Worm (Caenorhabditis elegans) whole organism, early embryonic: ENCODE measurements around the gene R13A5.11.
A peak's percentile ranks its signal among the peaks of the same experiment; 100 is the strongest.

Experiments used
- B0310.2 ChIP-seq: sonication (generic microtip); optimal IDR thresholded peaks from 2 replicates; lab custom pipeline; 2016; ENCODE audit warnings: mild to moderate bottlenecking, missing genetic modification characterization, missing compliant biosample characterization
- F13C5.2 ChIP-seq: sonication (generic microtip); optimal IDR thresholded peaks from 2 replicates; lab custom pipeline; 2017; ENCODE audit warnings: mild to moderate bottlenecking, missing genetic modification characterization, inconsistent platforms, missing compliant biosample characterization
- aly-1 ChIP-seq: sonication (generic microtip); optimal IDR thresholded peaks from 2 replicates; lab custom pipeline; 2016; ENCODE audit warnings: missing genetic modification characterization, missing compliant biosample characterization
- ama-1 ChIP-seq: fragments of 150-350 bp; optimal IDR thresholded peaks from 2 replicates; lab custom pipeline; 2014
- ceh-36 ChIP-seq: sonication (generic microtip); optimal IDR thresholded peaks from 2 replicates; lab custom pipeline; 2016; ENCODE audit warnings: missing genetic modification characterization, inconsistent platforms, missing compliant biosample characterization
- ets-7 ChIP-seq: sonication (generic microtip); optimal IDR thresholded peaks from 2 replicates; lab custom pipeline; 2016; ENCODE audit warnings: missing genotype, missing genetic modification characterization, missing compliant biosample characterization
- flt-1 ChIP-seq: fragments of 200-800 bp; sonication (Bioruptor generic); IDR thresholded peaks from 2 replicates; pipeline ENCODE4 v1.3.6; 2022; ENCODE audit warnings: missing genetic modification characterization, missing compliant biosample characterization
- hmbx-1 ChIP-seq: sonication (generic microtip); optimal IDR thresholded peaks from 2 replicates; lab custom pipeline; 2016; ENCODE audit warnings: mild to moderate bottlenecking, missing genetic modification characterization, missing compliant biosample characterization
- hmg-4 ChIP-seq: fragments of 200-800 bp; sonication (Bioruptor generic); optimal IDR thresholded peaks from 2 replicates; lab custom pipeline; 2018; ENCODE audit warnings: mild to moderate bottlenecking, missing genetic modification characterization, missing compliant biosample characterization
- hnd-1 ChIP-seq: sonication (generic microtip); optimal IDR thresholded peaks from 2 replicates; lab custom pipeline; 2016; ENCODE audit warnings: missing genetic modification characterization, missing compliant biosample characterization
- pes-1 ChIP-seq: fragments of 200-800 bp; sonication (Bioruptor generic); IDR thresholded peaks from 2 replicates; pipeline ENCODE4 v1.3.6; 2022; ENCODE audit warnings: missing genetic modification reagents, missing genetic modification characterization, missing compliant biosample characterization
- scrt-1 ChIP-seq: fragments of 200-800 bp; sonication (Bioruptor generic); IDR thresholded peaks from 2 replicates; pipeline ENCODE4 v1.3.6; 2022; ENCODE audit warnings: missing genetic modification characterization, missing compliant biosample characterization
- tbx-11 ChIP-seq: fragments of 200-800 bp; sonication (Bioruptor generic); IDR thresholded peaks from 2 replicates; pipeline ENCODE4 v1.3.6; 2022; ENCODE audit warnings: missing genetic modification characterization, missing compliant biosample characterization
- tbx-37 ChIP-seq: fragments of 200-800 bp; sonication (Bioruptor generic); conservative IDR thresholded peaks from 2 replicates; pipeline ENCODE4 v1.3.6; 2022; ENCODE audit warnings: missing genetic modification reagents, missing genetic modification characterization, missing compliant biosample characterization

The R13A5.11 gene

DNA sequence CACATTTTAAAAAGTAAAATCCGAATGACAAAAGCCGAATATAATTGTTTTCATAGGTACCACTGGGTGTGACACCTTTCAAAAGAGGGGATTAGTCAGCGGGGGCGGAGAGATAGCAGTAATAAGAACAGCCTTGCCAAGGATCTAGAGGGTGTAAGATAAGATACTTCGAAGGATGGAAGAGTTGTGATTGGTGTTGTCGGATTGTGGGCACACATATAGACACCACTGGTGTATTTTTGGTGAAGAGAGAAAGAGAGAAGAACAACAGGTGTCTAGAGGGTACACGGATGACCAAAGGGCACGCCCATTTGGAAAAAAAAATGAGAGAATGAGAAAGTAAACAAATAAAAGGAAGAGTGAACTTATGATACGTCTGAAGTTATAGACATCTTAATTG, 47.9 kb downstream of the R13A5.11 start:
- TF ChIP-seq ceh-36 (tag; lab: Kevin White, UChicago) (peak; percentile 53), aly-1 (tag; lab: Kevin White, UChicago) (no peak)

DNA sequence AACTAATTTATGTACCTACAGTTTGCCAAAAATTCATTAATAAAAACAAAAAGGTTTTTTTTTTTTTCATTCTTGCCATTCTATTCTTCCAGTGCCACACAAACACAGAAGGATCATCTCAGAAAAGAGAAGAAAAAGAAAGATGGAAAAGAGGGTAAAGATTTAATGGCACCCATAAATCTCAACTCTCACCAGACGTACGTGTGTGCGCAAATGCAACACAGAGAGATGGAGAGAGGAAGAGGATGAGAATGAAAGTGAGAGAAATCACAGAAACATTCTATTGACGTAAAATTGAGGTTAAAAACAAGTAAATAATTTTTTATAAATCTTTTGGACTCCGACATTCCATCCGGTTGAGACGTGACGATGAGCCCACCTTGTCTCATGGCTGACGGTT, 48.9 kb downstream of the R13A5.11 start:
- TF ChIP-seq tbx-37 (no peak), hnd-1 (tag; lab: Kevin White, UChicago) (no peak), ceh-36 (tag; lab: Kevin White, UChicago) (no peak), hmg-4 (GFP tag; lab: Kevin White, UChicago) (no peak), hmbx-1 (tag; lab: Kevin White, UChicago) (no peak), ama-1 (lab: Kevin White, UChicago) (no peak), F13C5.2 (tag; lab: Kevin White, UChicago) (no peak), ets-7 (tag; lab: Kevin White, UChicago) (no peak), aly-1 (tag; lab: Kevin White, UChicago) (no peak), pes-1 (GFP tag; lab: Robert Waterston, UW) (no peak)

DNA sequence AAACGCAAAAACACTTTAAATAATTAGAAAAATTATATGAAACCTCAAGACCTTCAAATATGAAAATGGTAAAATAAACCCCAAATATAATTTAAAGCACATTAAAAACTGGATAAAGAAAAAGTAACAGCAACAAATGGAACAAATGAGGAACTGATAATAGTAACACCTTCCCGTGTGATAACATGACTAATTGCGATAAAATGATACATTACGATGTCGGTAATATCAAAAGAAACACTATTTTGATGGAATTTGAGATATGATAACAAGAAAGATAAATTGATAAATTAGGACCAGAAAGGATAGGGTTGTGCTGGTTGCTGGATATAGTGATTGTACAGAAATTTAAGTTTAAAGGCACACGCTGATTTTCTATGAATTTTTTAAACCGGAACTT, 51.1 kb downstream of the R13A5.11 start:
- TF ChIP-seq pes-1 (GFP tag; lab: Robert Waterston, UW), result no peak
- no peak for TF ChIP-seq flt-1 (GFP tag; lab: Robert Waterston, UW)
- no peak for TF ChIP-seq hmbx-1 (tag; lab: Kevin White, UChicago)
- TF ChIP-seq tbx-11 (GFP tag; lab: Robert Waterston, UW), result no peak
- no peak for TF ChIP-seq scrt-1 (GFP tag; lab: Robert Waterston, UW)
- TF ChIP-seq ets-7 (tag; lab: Kevin White, UChicago), result no peak
- TF ChIP-seq aly-1 (tag; lab: Kevin White, UChicago), result no peak
- no peak for TF ChIP-seq ama-1 (lab: Kevin White, UChicago)
- TF ChIP-seq hnd-1 (tag; lab: Kevin White, UChicago), result no peak
- no peak for TF ChIP-seq B0310.2 (tag; lab: Kevin White, UChicago)
